Fruit fly (Drosophila melanogaster): ENCODE measurements around the gene CG31142.

CG31142 gene

DNA sequence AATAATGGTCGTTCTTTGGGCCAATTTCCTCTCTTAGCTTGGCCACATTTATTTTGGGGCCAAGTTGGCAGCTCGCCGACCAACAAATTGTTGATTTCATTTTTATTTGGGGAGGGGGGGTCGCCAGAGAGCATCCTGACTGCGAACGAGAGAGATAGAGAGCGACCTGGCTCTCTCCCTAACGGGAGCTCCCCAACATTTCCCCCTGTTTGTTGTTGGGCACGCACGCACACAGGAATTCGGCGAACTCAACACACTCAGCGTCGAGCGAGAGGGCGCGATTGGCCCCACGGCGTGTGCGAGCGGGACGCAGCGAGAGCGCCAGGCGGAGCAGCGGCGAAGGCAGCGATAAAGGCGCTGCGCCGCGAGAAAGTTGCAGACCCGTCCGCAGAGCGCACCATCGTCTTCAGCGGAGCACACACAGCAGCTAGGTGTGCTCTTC is 33.8 kb downstream of the CG31142 start, which contains the start of gene CG31140 (continued):
- TF ChIP-seq pdm3 (GFP tag; optimal IDR thresholded peaks at IDR 0.05): no peak
- TF ChIP-seq CG11294 (GFP tag; IDR thresholded peaks at IDR 0.05): no peak
- no peak for TF ChIP-seq salr (GFP tag; optimal IDR thresholded peaks at IDR 0.05)
- TF ChIP-seq CG34406 (GFP tag; optimal IDR thresholded peaks at IDR 0.05): no peak
- TF ChIP-seq Hr38 (GFP tag; optimal IDR thresholded peaks at IDR 0.05): no peak
- TF ChIP-seq CG10631 (GFP tag; optimal IDR thresholded peaks at IDR 0.05): no peak
- peak; percentile 25 to 65 for TF ChIP-seq ss (GFP tag; optimal IDR thresholded peaks at IDR 0.05)
- peak; percentile 23 for TF ChIP-seq Sox102F (GFP tag; optimal IDR thresholded peaks at IDR 0.05)
- TF ChIP-seq CG11902 (GFP tag; optimal IDR thresholded peaks at IDR 0.05): no peak
- no peak for TF ChIP-seq Smox (GFP tag; optimal IDR thresholded peaks at IDR 0.05)
- TF ChIP-seq dsx (GFP tag; optimal IDR thresholded peaks at IDR 0.05; ENCODE audit: poor library complexity, severe bottlenecking): peak; percentile 46
- no peak for TF ChIP-seq dac (GFP tag; optimal IDR thresholded peaks at IDR 0.05)
- TF ChIP-seq Met (GFP tag; optimal IDR thresholded peaks at IDR 0.05): no peak
- TF ChIP-seq Sox14 (GFP tag; optimal IDR thresholded peaks at IDR 0.05): no peak
- TF ChIP-seq CG1621 (tag; optimal IDR thresholded peaks at IDR 0.05): peak; percentile 48
- TF ChIP-seq vri (GFP tag; optimal IDR thresholded peaks at IDR 0.05): no peak
- no peak for TF ChIP-seq CG31627 (GFP tag; optimal IDR thresholded peaks at IDR 0.05)
- TF ChIP-seq CG16779 (tag; optimal IDR thresholded peaks at IDR 0.05): peak; percentile 54
- TF ChIP-seq Eip75B (GFP tag; optimal IDR thresholded peaks at IDR 0.05): peak; percentile 31
- TF ChIP-seq OdsH (GFP tag; optimal IDR thresholded peaks at IDR 0.05): no peak
- TF ChIP-seq CG8319 (GFP tag; optimal IDR thresholded peaks at IDR 0.05): no peak
- peak; percentile 45 for TF ChIP-seq svp (GFP tag)
- peak; percentile 27 for TF ChIP-seq CG6808 (GFP tag; optimal IDR thresholded peaks at IDR 0.05)
- no peak for TF ChIP-seq Eip93F (GFP tag; optimal IDR thresholded peaks at IDR 0.05)
- TF ChIP-seq CG6854 (GFP tag; optimal IDR thresholded peaks at IDR 0.05): peak; percentile 79
- TF ChIP-seq CG8119 (GFP tag; IDR thresholded peaks at IDR 0.05): peak; percentile 48; the same call in 2 of the 3 replicates
- TF ChIP-seq Eip78C (GFP tag): peak; percentile 80
- TF ChIP-seq esn (GFP tag; optimal IDR thresholded peaks at IDR 0.05): peak; percentile 25
- TF ChIP-seq fd59A (GFP tag; optimal IDR thresholded peaks at IDR 0.05): no peak
- no peak for TF ChIP-seq acj6 (GFP tag; optimal IDR thresholded peaks at IDR 0.05)
- no peak for TF ChIP-seq Ets21C (GFP tag; optimal IDR thresholded peaks at IDR 0.05)
- peak; percentile 57; the same call in 2 of the 3 replicates for TF ChIP-seq CG6163 (GFP tag; IDR thresholded peaks at IDR 0.05)
- TF ChIP-seq Gug (GFP tag; IDR thresholded peaks at IDR 0.05): no peak

DNA sequence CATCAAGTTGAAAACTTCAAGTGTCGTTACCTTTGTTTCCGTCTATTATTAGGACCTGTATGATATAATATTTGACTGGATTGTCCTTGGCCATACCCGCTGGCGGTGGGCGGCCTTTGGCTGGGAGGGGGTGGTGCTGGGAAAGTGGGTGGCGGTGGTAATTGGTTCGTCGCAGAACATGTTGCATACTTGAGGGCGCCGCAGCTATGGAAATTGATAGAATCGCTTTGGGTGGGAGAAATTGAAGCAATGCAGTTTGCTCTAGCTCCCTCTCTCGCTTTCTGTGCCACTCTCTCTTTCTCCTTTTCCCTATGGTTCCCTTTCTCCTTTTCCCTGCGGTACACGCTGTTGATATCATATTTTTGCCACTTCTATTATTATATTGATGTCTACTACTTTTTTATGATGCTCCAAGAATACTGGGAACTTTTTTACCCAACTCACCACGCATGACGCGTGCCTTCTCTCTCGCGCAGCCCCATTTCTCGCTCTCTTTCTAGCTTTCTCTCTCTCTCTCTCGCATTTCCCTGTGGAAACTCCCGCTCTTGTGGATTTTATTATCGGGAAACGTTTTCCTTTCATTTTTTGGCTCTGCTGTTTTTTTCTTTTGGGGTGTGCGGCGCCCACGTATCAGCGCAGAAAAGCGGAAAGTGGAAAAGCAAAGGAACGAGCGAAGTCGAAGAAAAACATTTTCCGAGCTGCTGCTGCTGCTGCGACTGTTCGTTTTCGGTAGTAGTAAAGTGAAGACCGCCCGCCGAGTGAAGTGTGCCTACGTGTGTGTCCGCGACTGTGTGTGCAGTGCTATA is 36.1 kb downstream of the CG31142 start:
- no peak for TF ChIP-seq Sox102F (GFP tag; optimal IDR thresholded peaks at IDR 0.05)
- TF ChIP-seq Eip78C (GFP tag): peak; percentile 12
- TF ChIP-seq CG10669 (GFP tag; optimal IDR thresholded peaks at IDR 0.05): no peak
- TF ChIP-seq Hr39 (GFP tag; optimal IDR thresholded peaks at IDR 0.05): no peak
- peak; percentile 12 for TF ChIP-seq svp (GFP tag)

DNA sequence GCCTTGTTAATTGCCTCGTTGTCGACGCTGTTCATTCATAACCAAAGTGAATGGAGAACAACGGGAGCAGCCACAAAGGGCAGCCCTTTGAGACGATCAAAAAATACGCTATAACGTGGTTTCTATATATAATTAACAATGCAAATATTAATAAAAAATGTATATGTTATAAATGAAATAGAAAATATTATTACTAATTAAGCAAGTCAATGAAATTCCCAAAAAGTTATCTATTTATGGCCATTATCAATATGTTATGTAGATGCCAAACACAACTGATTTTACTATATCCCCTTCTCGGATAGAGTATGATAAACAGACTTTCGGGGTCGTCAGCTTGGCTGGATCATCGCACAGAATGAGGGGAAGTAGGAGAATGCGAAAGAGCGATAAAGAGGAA is 40.4 kb downstream of the CG31142 start:
- TF ChIP-seq CG32006 (GFP tag; optimal IDR thresholded peaks at IDR 0.05) (peak; percentile 13), CG6854 (GFP tag; optimal IDR thresholded peaks at IDR 0.05) (no peak), achi (GFP tag; optimal IDR thresholded peaks at IDR 0.05) (peak; percentile 7), CG10631 (GFP tag; optimal IDR thresholded peaks at IDR 0.05) (peak; percentile 1), CG4318 (GFP tag; optimal IDR thresholded peaks at IDR 0.05) (no peak), CG11902 (GFP tag; optimal IDR thresholded peaks at IDR 0.05) (peak; percentile 0), CG10669 (GFP tag; optimal IDR thresholded peaks at IDR 0.05) (peak; percentile 26), CG8632 (GFP tag; optimal IDR thresholded peaks at IDR 0.05) (peak; percentile 24), CG34406 (GFP tag; optimal IDR thresholded peaks at IDR 0.05) (no peak), Ets96B (tag; optimal IDR thresholded peaks at IDR 0.05) (peak; percentile 17)

All from whole organism, prepupa.